Fruit fly (Drosophila melanogaster) whole organism, embryonic: ENCODE measurements around the gene Mco4.
A peak's percentile ranks its signal among the peaks of the same experiment; 100 is the strongest.

ENCODE experiments used
- Bdp1 ChIP-seq: fragments of 200-800 bp; sonication (Bioruptor generic); optimal IDR thresholded peaks from 3 replicates; lab custom pipeline; 2016; ENCODE audit warnings: missing biosample characterization, missing genetic modification characterization
- CG12659 ChIP-seq: fragments of 200-800 bp; sonication (Bioruptor generic); optimal IDR thresholded peaks from 3 replicates; lab custom pipeline; 2017; ENCODE audit warnings: mild to moderate bottlenecking, missing biosample characterization, missing genetic modification reagents, missing genetic modification characterization
- CG13775 ChIP-seq: fragments of 200-800 bp; sonication (Bioruptor generic); optimal IDR thresholded peaks from 3 replicates; lab custom pipeline; 2017; ENCODE audit warnings: missing biosample characterization, mild to moderate bottlenecking, missing genetic modification characterization
- CG14710 ChIP-seq: fragments of 200-800 bp; sonication (Bioruptor generic); optimal IDR thresholded peaks from 3 replicates; lab custom pipeline; 2019; ENCODE audit warnings: missing biosample characterization, mild to moderate bottlenecking, missing genetic modification characterization, moderate library complexity
- CG15601 ChIP-seq: fragments of 200-800 bp; sonication (Bioruptor generic); optimal IDR thresholded peaks from 3 replicates; lab custom pipeline; 2019; ENCODE audit warnings: missing biosample characterization, mild to moderate bottlenecking, missing genetic modification characterization, moderate library complexity
- CG16815 ChIP-seq: fragments of 200-800 bp; sonication (Bioruptor generic); optimal IDR thresholded peaks from 3 replicates; lab custom pipeline; 2017; ENCODE audit warnings: missing biosample characterization, mild to moderate bottlenecking, missing genetic modification characterization
- CG17612 ChIP-seq: fragments of 200-800 bp; sonication (Bioruptor generic); IDR thresholded peaks from 2 replicates; pipeline ENCODE4 v1.3.6; 2022; ENCODE audit warnings: missing biosample characterization, missing genetic modification characterization
- CG18599 ChIP-seq: fragments of 200-800 bp; sonication (Bioruptor generic); optimal IDR thresholded peaks from 3 replicates; lab custom pipeline; 2017; ENCODE audit warnings: missing biosample characterization, missing genetic modification characterization, mild to moderate bottlenecking, moderate library complexity, missing genetic modification reagents
- CG33213 ChIP-seq: fragments of 200-800 bp; sonication (Bioruptor generic); optimal IDR thresholded peaks from 3 replicates; lab custom pipeline; 2016; ENCODE audit warnings: missing biosample characterization, missing genetic modification characterization
- CG4707 ChIP-seq: fragments of 200-800 bp; sonication (Bioruptor generic); optimal IDR thresholded peaks from 2 replicates; lab custom pipeline; 2018; ENCODE audit warnings: missing biosample characterization, mild to moderate bottlenecking, missing genetic modification characterization, moderate library complexity
- CG8944 ChIP-seq: fragments of 200-800 bp; sonication (Bioruptor generic); optimal IDR thresholded peaks from 3 replicates; lab custom pipeline; 2016; ENCODE audit warnings: missing biosample characterization, missing genetic modification characterization
- D ChIP-seq, 2 experiments: fragments of 200-800 bp in 1 of 2; fragments of >200 bp in 1 of 2; sonication (Bioruptor generic) in 1 of 2; optimal IDR thresholded peaks; 2 replicates in 1 of 2; 3 replicates in 1 of 2; lab custom pipeline; 2017; ENCODE audit warnings: mild to moderate bottlenecking in 1 of 2, missing biosample characterization in 1 of 2, missing genetic modification characterization in 1 of 2, missing genetic modification reagents in 1 of 2
- Doc3 ChIP-seq: fragments of 200-800 bp; sonication (Bioruptor generic); IDR thresholded peaks from 3 replicates; pipeline ENCODE4 v1.3.6; 2022; ENCODE audit warnings: missing biosample characterization, missing genetic modification characterization; ENCODE audit not compliant: partially characterized antibody
- E2f1 ChIP-seq: fragments of 200-800 bp; sonication (Bioruptor generic); IDR thresholded peaks from 2 replicates; pipeline ENCODE4 v1.3.6; 2022; ENCODE audit warnings: missing biosample characterization, missing genetic modification characterization
- Ets97D ChIP-seq: fragments of 200-800 bp; sonication (Bioruptor generic); optimal IDR thresholded peaks from 3 replicates; lab custom pipeline; 2016; ENCODE audit warnings: missing biosample characterization, missing genetic modification characterization
- Hr51 ChIP-seq, 2 experiments: fragments of 200-800 bp; sonication (Bioruptor generic); optimal IDR thresholded peaks; 2 replicates in 1 of 2; 3 replicates in 1 of 2; lab custom pipeline; 2016 to 2018; ENCODE audit warnings: missing biosample characterization in 2 of 2, missing genetic modification characterization in 2 of 2, mild to moderate bottlenecking in 1 of 2, moderate library complexity in 1 of 2
- Med ChIP-seq: fragments of 200-800 bp; sonication (Bioruptor generic); peaks from one replicate; lab custom pipeline; 2016; ENCODE audit warnings: missing biosample characterization, missing genetic modification characterization, mild to moderate bottlenecking, inconsistent platforms, moderate library complexity
- NC2α ChIP-seq: fragments of 200-800 bp; sonication (Bioruptor generic); optimal IDR thresholded peaks from 2 replicates; lab custom pipeline; 2016; ENCODE audit warnings: missing biosample characterization, missing genetic modification characterization
- NFAT ChIP-seq: fragments of 200-800 bp; sonication (Bioruptor generic); IDR thresholded peaks from 2 replicates; pipeline ENCODE4 v1.3.6; 2022; ENCODE audit warnings: missing biosample characterization, missing genetic modification characterization
- Opbp ChIP-seq: fragments of 200-800 bp; sonication (Bioruptor generic); IDR thresholded peaks from 3 replicates; pipeline ENCODE4 v1.3.6; 2022; ENCODE audit warnings: missing biosample characterization, missing genetic modification characterization; ENCODE audit not compliant: partially characterized antibody
- Rx ChIP-seq: fragments of 200-800 bp; sonication (Bioruptor generic); IDR thresholded peaks from 2 replicates; pipeline ENCODE4 v1.3.6; 2022; ENCODE audit warnings: missing biosample characterization, missing genetic modification characterization
- Sin3A ChIP-seq: fragments of >200 bp; optimal IDR thresholded peaks from 2 replicates; lab custom pipeline; 2018
- Xbp1 ChIP-seq: fragments of 200-800 bp; sonication (Bioruptor generic); optimal IDR thresholded peaks from 3 replicates; lab custom pipeline; 2016; ENCODE audit warnings: missing biosample characterization, mild to moderate bottlenecking, missing genetic modification characterization
- Xrp1 ChIP-seq: fragments of 200-800 bp; sonication (Bioruptor generic); IDR thresholded peaks from 2 replicates; pipeline ENCODE4 v1.3.6; 2022; ENCODE audit warnings: missing biosample characterization, missing genetic modification characterization
- bab2 ChIP-seq: fragments of 200-800 bp; sonication (Bioruptor generic); optimal IDR thresholded peaks from 2 replicates; lab custom pipeline; 2016; ENCODE audit warnings: missing biosample characterization, missing genetic modification characterization
- crp ChIP-seq, 2 experiments: fragments of 200-800 bp; sonication (Bioruptor generic); optimal IDR thresholded peaks; 2 replicates in 1 of 2; 3 replicates in 1 of 2; lab custom pipeline; 2017; ENCODE audit warnings: missing biosample characterization in 2 of 2, missing genetic modification characterization in 2 of 2, mild to moderate bottlenecking in 1 of 2, moderate library complexity in 1 of 2
- dimm ChIP-seq: fragments of 200-800 bp; sonication (Bioruptor generic); IDR thresholded peaks from 2 replicates; pipeline ENCODE4 v1.3.6; 2022; ENCODE audit warnings: missing biosample characterization, missing genetic modification characterization
- ems ChIP-seq: fragments of 200-800 bp; sonication (Bioruptor generic); optimal IDR thresholded peaks from 3 replicates; lab custom pipeline; 2016; ENCODE audit warnings: missing biosample characterization, missing genetic modification characterization
- esg ChIP-seq: fragments of 200-800 bp; sonication (Bioruptor generic); conservative IDR thresholded peaks from 2 replicates; pipeline ENCODE4 v1.3.6; 2022; ENCODE audit warnings: missing biosample characterization, missing genetic modification characterization
- eyg ChIP-seq: fragments of 200-800 bp; sonication (Bioruptor generic); optimal IDR thresholded peaks from 3 replicates; lab custom pipeline; 2016; ENCODE audit warnings: missing biosample characterization, missing genetic modification characterization
- fru ChIP-seq: fragments of >200 bp; optimal IDR thresholded peaks from 2 replicates; lab custom pipeline; 2017
- klu ChIP-seq: fragments of 200-800 bp; sonication (Bioruptor generic); IDR thresholded peaks from 2 replicates; pipeline ENCODE4 v1.3.6; 2022; ENCODE audit warnings: missing biosample characterization, missing genetic modification characterization
- knrl ChIP-seq: fragments of 200-800 bp; sonication (Bioruptor generic); IDR thresholded peaks from 3 replicates; pipeline ENCODE4 v1.3.6; 2022; ENCODE audit warnings: missing biosample characterization, missing genetic modification characterization; ENCODE audit not compliant: partially characterized antibody
- mam ChIP-seq: fragments of 200-800 bp; sonication (Bioruptor generic); optimal IDR thresholded peaks from 3 replicates; lab custom pipeline; 2016; ENCODE audit warnings: missing biosample characterization, missing genetic modification characterization
- prd ChIP-seq, 3 experiments: fragments of >200 bp in 2 of 3; fragments of 200-800 bp in 1 of 3; sonication (Bioruptor generic) in 1 of 3; optimal IDR thresholded peaks in 2 of 3; IDR thresholded peaks in 1 of 3; 2 replicates in 2 of 3; 3 replicates in 1 of 3; pipeline versions ENCODE4 v1.3.6 to Lab custom; 2017 to 2022; ENCODE audit warnings: missing biosample characterization in 1 of 3, missing genetic modification characterization in 1 of 3
- repo ChIP-seq: fragments of 200-800 bp; sonication (Bioruptor generic); optimal IDR thresholded peaks from 2 replicates; lab custom pipeline; 2016; ENCODE audit warnings: missing biosample characterization, missing genetic modification characterization
- ro ChIP-seq: fragments of 200-800 bp; sonication (Bioruptor generic); IDR thresholded peaks from 2 replicates; pipeline ENCODE4 v1.3.6; 2022; ENCODE audit warnings: missing biosample characterization, missing genetic modification characterization
- sc ChIP-seq, 3 experiments: fragments of >200 bp in 2 of 3; fragments of 200-800 bp in 1 of 3; sonication (Bioruptor generic) in 1 of 3; optimal IDR thresholded peaks; 2 replicates in 2 of 3; 3 replicates in 1 of 3; lab custom pipeline; 2017; ENCODE audit warnings: mild to moderate bottlenecking in 1 of 3, missing biosample characterization in 1 of 3, missing genetic modification characterization in 1 of 3, missing genetic modification reagents in 1 of 3
- shn ChIP-seq: fragments of 200-800 bp; sonication (Bioruptor generic); optimal IDR thresholded peaks from 3 replicates; lab custom pipeline; 2016; ENCODE audit warnings: missing biosample characterization, missing genetic modification characterization
- sima ChIP-seq: fragments of 200-800 bp; sonication (Bioruptor generic); optimal IDR thresholded peaks from 2 replicates; lab custom pipeline; 2016; ENCODE audit warnings: missing biosample characterization, missing genetic modification characterization
- slou ChIP-seq: fragments of 200-800 bp; sonication (Bioruptor generic); optimal IDR thresholded peaks from 3 replicates; lab custom pipeline; 2016; ENCODE audit warnings: missing biosample characterization, missing genetic modification characterization
- tap ChIP-seq: fragments of 200-800 bp; optimal IDR thresholded peaks from 3 replicates; lab custom pipeline; 2019; ENCODE audit warnings: missing biosample characterization, mild to moderate bottlenecking, missing genetic modification characterization, moderate library complexity
- usp ChIP-seq: fragments of >200 bp; optimal IDR thresholded peaks from 2 replicates; lab custom pipeline; 2017; ENCODE audit warnings: missing biosample characterization, missing genetic modification characterization
- vnd ChIP-seq: fragments of 200-800 bp; sonication (Bioruptor generic); IDR thresholded peaks from 3 replicates; pipeline ENCODE4 v1.3.6; 2022; ENCODE audit warnings: missing biosample characterization, missing genetic modification characterization; ENCODE audit not compliant: partially characterized antibody
- wdn ChIP-seq: fragments of 200-800 bp; sonication (Bioruptor generic); IDR thresholded peaks from 2 replicates; pipeline ENCODE4 v1.3.6; 2022; ENCODE audit warnings: missing biosample characterization, missing genetic modification characterization
- yki ChIP-seq: fragments of >200 bp; optimal IDR thresholded peaks from 3 replicates; lab custom pipeline; 2018
- zen2 ChIP-seq: fragments of 200-800 bp; sonication (Bioruptor generic); IDR thresholded peaks from 3 replicates; pipeline ENCODE4 v1.3.6; 2022; ENCODE audit warnings: missing biosample characterization, missing genetic modification characterization; ENCODE audit not compliant: partially characterized antibody
- zfh2 ChIP-seq: fragments of 200-800 bp; sonication (Bioruptor generic); optimal IDR thresholded peaks from 2 replicates; lab custom pipeline; 2016; ENCODE audit warnings: missing biosample characterization, missing genetic modification characterization

Gene Mco4

DNA sequence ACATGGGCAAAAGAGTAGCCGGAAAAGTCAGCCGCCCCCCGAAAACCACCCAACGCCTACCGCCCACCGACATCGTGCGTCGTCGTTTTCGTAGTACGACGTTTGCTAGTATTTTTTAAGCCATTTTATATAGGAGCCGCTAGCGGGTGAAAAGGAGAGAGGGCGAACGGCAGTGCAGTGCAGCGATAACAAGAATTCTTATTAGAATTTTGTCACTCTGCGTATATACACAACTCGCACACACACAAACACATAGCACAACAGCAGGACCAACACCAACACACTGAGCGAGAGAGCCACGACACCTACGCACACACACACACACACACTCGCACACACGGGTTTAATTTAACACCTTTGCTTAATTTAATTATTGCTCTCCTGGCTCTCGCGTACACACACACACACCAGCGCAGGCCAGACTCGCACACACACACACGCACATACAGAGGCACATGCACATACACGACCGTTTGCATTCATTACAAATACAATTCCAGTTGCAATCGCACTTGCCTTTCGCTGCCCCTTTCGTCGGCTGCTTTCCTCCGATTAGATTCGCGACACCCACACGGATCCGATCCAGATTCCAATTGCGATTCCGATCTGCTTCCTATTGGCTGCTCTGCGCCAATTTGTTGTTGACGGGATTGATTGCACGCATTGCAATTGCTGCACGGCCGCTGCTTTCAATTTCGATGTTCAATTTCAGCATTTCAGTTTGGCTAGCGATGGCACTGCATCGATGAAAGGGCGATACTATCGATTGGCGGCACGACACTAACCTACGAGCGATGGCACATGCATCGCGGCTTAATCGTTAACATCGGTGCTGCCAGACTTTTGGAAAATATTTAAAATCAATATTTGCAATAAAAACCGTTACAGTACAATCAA lies 28.9 kb downstream of the Mco4 start, which contains the start of gene Socs16D (continued):
- TF ChIP-seq sc (optimal IDR thresholded peaks at IDR 0.05; lab: Kevin White, UChicago) (no peak), sc (GFP tag; optimal IDR thresholded peaks at IDR 0.05; lab: Kevin White, UChicago) (no peak), CG14710 (peak; percentile 70), Xrp1 (GFP tag; lab: Robert Waterston, UW) (no peak), Rx (GFP tag; lab: Robert Waterston, UW) (no peak), klu (GFP tag; lab: Robert Waterston, UW) (no peak), dimm (GFP tag; lab: Robert Waterston, UW) (no peak), zen2 (GFP tag; lab: Robert Waterston, UW) (peak; percentile 96), CG15601 (tag; lab: Kevin White, UChicago) (peak; percentile 100), wdn (no peak), Ets97D (GFP tag; lab: Kevin White, UChicago) (peak; percentile 88), knrl (peak; percentile 97), eyg (GFP tag; lab: Kevin White, UChicago) (peak; percentile 28), CG12659 (GFP tag; lab: Kevin White, UChicago) (peak; percentile 77), Sin3A (peak; percentile 68), NFAT (GFP tag; lab: Robert Waterston, UW) (peak; percentile 38; the same call in 1 of the 2 replicates), zfh2 (GFP tag; lab: Kevin White, UChicago) (peak; percentile 51), bab2 (GFP tag; lab: Kevin White, UChicago) (no peak), crp (GFP tag; optimal IDR thresholded peaks at IDR 0.05; lab: Kevin White, UChicago) (peak in 1 of 2 experiments; percentile 16), D (optimal IDR thresholded peaks at IDR 0.05; lab: Kevin White, UChicago) (peak; percentile 20), D (GFP tag; optimal IDR thresholded peaks at IDR 0.05; lab: Kevin White, UChicago) (no peak), Bdp1 (GFP tag; lab: Kevin White, UChicago) (no peak), Xbp1 (GFP tag; lab: Kevin White, UChicago) (peak; percentile 35), ro (GFP tag; lab: Robert Waterston, UW) (no peak), Hr51 (GFP tag; optimal IDR thresholded peaks at IDR 0.05; lab: Kevin White, UChicago) (peak in 1 of 2 experiments; percentile 56), tap (peak; percentile 7), NC2α (no peak), repo (GFP tag; lab: Kevin White, UChicago) (no peak), CG16815 (no peak), mam (GFP tag; lab: Kevin White, UChicago) (peak; percentile 68), yki (lab: Kevin White, UChicago) (no peak), CG18599 (peak; percentile 30), E2f1 (no peak), usp (GFP tag; lab: Kevin White, UChicago) (no peak), fru (no peak), prd (optimal IDR thresholded peaks at IDR 0.05; lab: Kevin White, UChicago) (no peak), prd (GFP tag; IDR thresholded peaks at IDR 0.05; lab: Robert Waterston, UW) (no peak), CG13775 (GFP tag; lab: Kevin White, UChicago) (no peak), CG4707 (no peak), Opbp (peak; percentile 99), shn (GFP tag; lab: Kevin White, UChicago) (no peak), slou (peak; percentile 12), Med (peak; percentile 91), CG33213 (GFP tag; lab: Kevin White, UChicago) (peak; percentile 84), CG8944 (GFP tag; lab: Kevin White, UChicago) (peak; percentile 5), vnd (GFP tag; lab: Robert Waterston, UW) (peak; percentile 94), CG17612 (no peak), Doc3 (GFP tag; lab: Robert Waterston, UW) (peak; percentile 93), sima (GFP tag; lab: Kevin White, UChicago) (no peak), esg (GFP tag; lab: Robert Waterston, UW) (no peak), ems (GFP tag; lab: Kevin White, UChicago) (peak; percentile 17)
